Worm (Caenorhabditis elegans) whole organism, mixed stage, embryonic: ENCODE results near the gene crb-3.

Experiments
- M03D4.4 ChIP-seq: sonication (generic microtip); optimal IDR thresholded peaks from 2 replicates; lab custom pipeline; 2017; ENCODE audit warnings: mild to moderate bottlenecking, missing genetic modification characterization, missing compliant biosample characterization
- bed-3 ChIP-seq: fragments of 200-800 bp; sonication (Bioruptor generic); optimal IDR thresholded peaks from 3 replicates; lab custom pipeline; 2018; ENCODE audit warnings: mild to moderate bottlenecking, missing genetic modification characterization, moderate library complexity, missing compliant biosample characterization
- blmp-1 ChIP-seq: fragments of 150-350 bp; optimal IDR thresholded peaks from 2 replicates; lab custom pipeline; 2014; ENCODE audit warnings: missing biosample characterization, missing genetic modification characterization
- ceh-39 ChIP-seq: fragments of 150-350 bp; optimal IDR thresholded peaks from 2 replicates; lab custom pipeline; 2014; ENCODE audit warnings: missing biosample characterization, missing genetic modification characterization
- ceh-43 ChIP-seq: fragments of 200-800 bp; sonication (Bioruptor generic); optimal IDR thresholded peaks from 2 replicates; lab custom pipeline; 2018; ENCODE audit warnings: mild to moderate bottlenecking, missing genetic modification characterization, moderate library complexity, missing compliant biosample characterization
- ceh-83 ChIP-seq: fragments of 200-800 bp; sonication (Bioruptor generic); optimal IDR thresholded peaks from 2 replicates; lab custom pipeline; 2018; ENCODE audit warnings: mild to moderate bottlenecking, missing genetic modification characterization, missing compliant biosample characterization
- ces-1 ChIP-seq: fragments of 150-350 bp; optimal IDR thresholded peaks from 2 replicates; lab custom pipeline; 2014; ENCODE audit warnings: missing biosample characterization, missing genetic modification reagents, missing genetic modification characterization
- cnd-1 ChIP-seq: fragments of 200-800 bp; sonication (Bioruptor generic); optimal IDR thresholded peaks from 2 replicates; lab custom pipeline; 2018; ENCODE audit warnings: mild to moderate bottlenecking, missing genetic modification characterization, missing compliant biosample characterization
- drap-1 ChIP-seq: fragments of 200-800 bp; sonication (Bioruptor generic); optimal IDR thresholded peaks from 3 replicates; lab custom pipeline; 2018; ENCODE audit warnings: mild to moderate bottlenecking, missing genetic modification characterization, missing compliant biosample characterization
- elt-1 ChIP-seq: sonication (generic microtip); optimal IDR thresholded peaks from 2 replicates; lab custom pipeline; 2017; ENCODE audit warnings: missing genetic modification characterization, mild to moderate bottlenecking, missing compliant biosample characterization, antibody characterized with exemption, moderate library complexity, borderline replicate concordance; ENCODE audit not compliant: insufficient read depth
- elt-3 ChIP-seq: fragments of 150-350 bp; optimal IDR thresholded peaks from 2 replicates; lab custom pipeline; 2014; ENCODE audit warnings: missing biosample characterization, missing genetic modification characterization
- flh-1 ChIP-seq: fragments of 200-800 bp; sonication (Bioruptor generic); optimal IDR thresholded peaks from 2 replicates; lab custom pipeline; 2018; ENCODE audit warnings: mild to moderate bottlenecking, missing genetic modification characterization, moderate library complexity, missing compliant biosample characterization
- hlh-1 ChIP-seq: fragments of 150-350 bp; optimal IDR thresholded peaks from 2 replicates; lab custom pipeline; 2014; ENCODE audit warnings: missing biosample characterization, missing genetic modification reagents, missing genetic modification characterization
- lin-32 ChIP-seq: fragments of 200-800 bp; sonication (Bioruptor generic); optimal IDR thresholded peaks from 2 replicates; lab custom pipeline; 2018; ENCODE audit warnings: mild to moderate bottlenecking, missing genetic modification characterization, missing compliant biosample characterization
- lsy-2 ChIP-seq: fragments of 150-350 bp; optimal IDR thresholded peaks from 2 replicates; lab custom pipeline; 2014; ENCODE audit warnings: missing biosample characterization, missing genetic modification characterization
- mep-1 ChIP-seq: fragments of 150-350 bp; optimal IDR thresholded peaks from 2 replicates; lab custom pipeline; 2017; ENCODE audit warnings: missing biosample characterization, missing genetic modification reagents, missing genetic modification characterization, inconsistent platforms
- mls-2 ChIP-seq: sonication (generic microtip); optimal IDR thresholded peaks from 2 replicates; lab custom pipeline; 2016; ENCODE audit warnings: mild to moderate bottlenecking, missing genetic modification characterization, moderate library complexity, missing compliant biosample characterization
- nhr-2 ChIP-seq: fragments of 150-350 bp; optimal IDR thresholded peaks from 2 replicates; lab custom pipeline; 2014; ENCODE audit warnings: missing biosample characterization, missing genetic modification characterization
- nhr-28 ChIP-seq: fragments of 150-350 bp; optimal IDR thresholded peaks from 2 replicates; lab custom pipeline; 2014; ENCODE audit warnings: missing biosample characterization, missing genetic modification characterization
- nhr-76 ChIP-seq: sonication (generic microtip); optimal IDR thresholded peaks from 2 replicates; lab custom pipeline; 2017; ENCODE audit warnings: missing biosample characterization, missing genetic modification characterization
- pha-4 ChIP-seq: fragments of 150-350 bp; optimal IDR thresholded peaks from 2 replicates; lab custom pipeline; 2018; ENCODE audit warnings: missing biosample characterization, missing genetic modification reagents, missing genetic modification characterization
- sem-2 ChIP-seq: fragments of 200-800 bp; sonication (Bioruptor generic); optimal IDR thresholded peaks from 2 replicates; lab custom pipeline; 2018; ENCODE audit warnings: mild to moderate bottlenecking, missing genetic modification characterization, missing compliant biosample characterization
- snpc-4 ChIP-seq: fragments of 150-350 bp; optimal IDR thresholded peaks from 2 replicates; lab custom pipeline; 2014; ENCODE audit warnings: missing biosample characterization, missing genetic modification characterization
- sptf-1 ChIP-seq: sonication (generic microtip); optimal IDR thresholded peaks from 2 replicates; lab custom pipeline; 2017; ENCODE audit warnings: mild to moderate bottlenecking, missing genetic modification characterization, moderate library complexity, missing compliant biosample characterization
- tbx-8 ChIP-seq: fragments of 200-800 bp; sonication (Bioruptor generic); optimal IDR thresholded peaks from 2 replicates; lab custom pipeline; 2018; ENCODE audit warnings: mild to moderate bottlenecking, missing genetic modification characterization, moderate library complexity, missing compliant biosample characterization
- unc-120 ChIP-seq: sonication (generic microtip); optimal IDR thresholded peaks from 2 replicates; lab custom pipeline; 2017; ENCODE audit warnings: missing genetic modification characterization, missing compliant biosample characterization; ENCODE audit not compliant: poor library complexity, severe bottlenecking
- unc-39 ChIP-seq: fragments of 150-350 bp; optimal IDR thresholded peaks from 2 replicates; lab custom pipeline; 2014; ENCODE audit warnings: missing biosample characterization, missing genetic modification characterization
- unc-62 ChIP-seq: fragments of 150-350 bp; optimal IDR thresholded peaks from 2 replicates; lab custom pipeline; 2014; ENCODE audit warnings: missing biosample characterization, missing genetic modification reagents, missing genetic modification characterization
- zip-8 ChIP-seq: fragments of 150-350 bp; optimal IDR thresholded peaks from 2 replicates; lab custom pipeline; 2014; ENCODE audit warnings: missing biosample characterization, missing genetic modification characterization

The crb-3 gene

ce11 chrX:9195375-9196098 lies 8.0 kb upstream of the crb-3 start:
- TF ChIP-seq bed-3 (GFP tag; lab: Kevin White, UChicago) = no peak
- no peak for TF ChIP-seq elt-3 (tag; lab: Kevin White, UChicago)
- no peak for TF ChIP-seq nhr-76 (tag; lab: Kevin White, UChicago)
- no peak for TF ChIP-seq unc-62 (GFP tag; lab: Kevin White, UChicago)
- TF ChIP-seq snpc-4 (tag; lab: Kevin White, UChicago) = no peak
- TF ChIP-seq ceh-83 (GFP tag; lab: Kevin White, UChicago) = no peak
- no peak for TF ChIP-seq hlh-1 (tag; lab: Kevin White, UChicago)
- no peak for TF ChIP-seq sptf-1 (tag; lab: Kevin White, UChicago)
- no peak for TF ChIP-seq ceh-39 (tag; lab: Kevin White, UChicago)
- TF ChIP-seq drap-1 (GFP tag; lab: Kevin White, UChicago) = no peak
- no peak for TF ChIP-seq blmp-1 (tag; lab: Kevin White, UChicago)
- TF ChIP-seq, all 35 proteins: peak for 0

DNA sequence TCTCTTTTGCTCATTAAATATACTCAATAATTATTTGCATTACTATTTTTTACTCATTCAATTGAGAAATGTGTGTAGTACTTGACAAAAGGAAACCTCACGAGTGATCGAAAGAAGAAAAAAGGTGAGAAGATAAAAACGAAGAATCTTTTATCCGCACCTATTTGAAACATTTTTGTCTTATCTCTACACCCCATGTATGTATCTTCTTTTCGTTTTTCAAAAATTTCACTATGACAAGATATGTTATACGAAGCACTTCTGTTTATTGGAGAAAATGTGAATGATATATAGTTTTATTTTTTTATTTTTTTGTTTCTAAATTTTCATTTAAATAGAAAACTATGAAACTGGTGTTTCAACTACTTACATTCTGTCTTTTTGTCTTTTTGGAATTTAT lies 1.4 kb downstream of the crb-3 start:
- TF ChIP-seq elt-1 (tag; lab: Kevin White, UChicago) (no peak), unc-62 (GFP tag; lab: Kevin White, UChicago) (no peak), ces-1 (GFP tag; lab: Kevin White, UChicago) (no peak), zip-8 (no peak), nhr-2 (tag; lab: Kevin White, UChicago) (no peak), tbx-8 (GFP tag; lab: Kevin White, UChicago) (no peak), sem-2 (no peak), hlh-1 (tag; lab: Kevin White, UChicago) (no peak), unc-39 (tag; lab: Kevin White, UChicago) (no peak), drap-1 (GFP tag; lab: Kevin White, UChicago) (no peak), pha-4 (tag; lab: Kevin White, UChicago) (no peak), unc-120 (tag; lab: Kevin White, UChicago) (no peak), ceh-39 (tag; lab: Kevin White, UChicago) (no peak), ceh-83 (GFP tag; lab: Kevin White, UChicago) (no peak), bed-3 (GFP tag; lab: Kevin White, UChicago) (no peak), cnd-1 (tag; lab: Kevin White, UChicago) (no peak), sptf-1 (tag; lab: Kevin White, UChicago) (no peak)
- TF ChIP-seq, all 35 proteins: peak for 0

ce11 chrX:9206731-9207130 lies 3.2 kb downstream of the crb-3 start:
- TF ChIP-seq unc-120 (tag; lab: Kevin White, UChicago) = no peak
- no peak for TF ChIP-seq lin-32 (GFP tag; lab: Kevin White, UChicago)
- no peak for TF ChIP-seq sptf-1 (tag; lab: Kevin White, UChicago)
- no peak for TF ChIP-seq ceh-43
- no peak for TF ChIP-seq flh-1
- TF ChIP-seq ces-1 (GFP tag; lab: Kevin White, UChicago) = no peak
- no peak for TF ChIP-seq pha-4 (tag; lab: Kevin White, UChicago)
- no peak for TF ChIP-seq drap-1 (GFP tag; lab: Kevin White, UChicago)
- TF ChIP-seq unc-62 (GFP tag; lab: Kevin White, UChicago) = no peak
- TF ChIP-seq zip-8 = no peak
- TF ChIP-seq snpc-4 (tag; lab: Kevin White, UChicago) = no peak
- TF ChIP-seq nhr-76 (tag; lab: Kevin White, UChicago) = no peak
- no peak for TF ChIP-seq mls-2
- no peak for TF ChIP-seq elt-1 (tag; lab: Kevin White, UChicago)
- TF ChIP-seq ceh-39 (tag; lab: Kevin White, UChicago) = no peak
- no peak for TF ChIP-seq nhr-28 (tag; lab: Kevin White, UChicago)
- no peak for TF ChIP-seq mep-1 (tag; lab: Kevin White, UChicago)

DNA sequence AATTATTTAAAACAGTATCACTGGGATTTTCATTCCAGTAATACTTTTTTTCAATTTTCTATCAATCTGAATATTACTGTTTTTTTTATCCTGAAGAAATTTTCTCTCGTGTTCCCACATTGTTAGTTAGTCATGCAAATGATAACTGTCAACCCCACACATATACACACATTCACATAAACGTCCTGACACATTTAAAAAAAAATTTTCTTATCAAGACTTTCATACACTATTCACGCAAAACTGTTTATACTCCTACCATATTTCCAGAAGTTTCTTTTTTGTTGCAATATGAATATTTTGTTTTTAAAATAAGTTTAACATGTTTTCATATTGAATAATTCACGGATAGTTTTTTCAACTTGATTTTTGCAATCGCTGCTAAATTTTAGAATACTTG lies 4.9 kb downstream of the crb-3 start:
- TF ChIP-seq lsy-2 (tag; lab: Kevin White, UChicago) (no peak), sem-2 (no peak), pha-4 (tag; lab: Kevin White, UChicago) (no peak), M03D4.4 (tag; lab: Kevin White, UChicago) (no peak), nhr-2 (tag; lab: Kevin White, UChicago) (no peak), elt-3 (tag; lab: Kevin White, UChicago) (no peak), mls-2 (no peak), elt-1 (tag; lab: Kevin White, UChicago) (no peak), zip-8 (no peak)
- TF ChIP-seq, all 35 proteins: peak for 0
